Fruit fly (Drosophila melanogaster): Measurements from ENCODE around the gene PVRAP.

The PVRAP gene

DNA sequence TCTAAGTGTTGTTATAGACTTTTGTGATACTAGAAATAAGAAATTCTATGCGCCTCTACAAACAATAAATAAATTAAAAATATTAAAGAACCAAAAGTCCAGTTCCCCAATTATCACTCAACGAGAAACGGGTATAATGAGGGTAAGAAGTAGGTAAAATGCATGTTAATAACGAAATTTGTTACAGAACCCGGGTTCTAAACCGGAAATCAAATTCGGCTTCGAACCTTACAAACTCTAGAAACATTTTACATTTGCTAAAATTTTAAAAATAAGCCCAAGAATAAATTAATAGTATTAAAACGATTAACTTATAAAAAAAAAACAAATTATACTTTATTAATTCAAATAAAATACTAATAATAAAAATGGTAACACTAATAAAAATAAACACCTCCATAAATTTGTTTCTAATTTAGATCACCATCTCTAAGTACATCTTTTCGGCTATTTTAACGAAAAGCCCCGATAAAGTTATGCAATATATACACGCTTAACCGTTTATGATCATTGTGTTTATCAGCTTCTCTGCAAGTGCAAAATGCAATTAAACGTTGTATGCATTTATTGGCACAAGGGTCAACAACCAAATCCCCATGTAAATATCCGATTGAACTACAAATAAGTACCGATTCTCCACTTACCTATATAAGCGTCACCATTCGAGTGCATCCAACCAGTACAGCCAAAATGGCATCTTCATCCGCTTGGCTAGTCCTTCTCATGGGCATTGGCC is 74.6 kb downstream of the PVRAP start, which contains the start of gene CG6602:
Gene CG6602, plus strand, starts transcription at position 686 of the 736 bp plus-strand sequence.
- TF ChIP-seq Pif1A (GFP tag; optimal IDR thresholded peaks at IDR 0.05) = no peak
- TF ChIP-seq CG15710 (tag; optimal IDR thresholded peaks at IDR 0.05) = peak; percentile 44
- TF ChIP-seq CG9948 (tag; optimal IDR thresholded peaks at IDR 0.05) = no peak
- no peak for TF ChIP-seq Pif1B (GFP tag; optimal IDR thresholded peaks at IDR 0.05)
- TF ChIP-seq CG34367 (tag; optimal IDR thresholded peaks at IDR 0.05) = peak; percentile 41
- peak; percentile 78 for TF ChIP-seq CG4496 (GFP tag; IDR thresholded peaks at IDR 0.05)
- no peak for TF ChIP-seq CG13204 (GFP tag; optimal IDR thresholded peaks at IDR 0.05)
- TF ChIP-seq CG8159 (tag; optimal IDR thresholded peaks at IDR 0.05) = peak; percentile 28
- no peak for TF ChIP-seq Ets98B (GFP tag; IDR thresholded peaks at IDR 0.05)
- TF ChIP-seq rn (GFP tag; IDR thresholded peaks at IDR 0.05) = no peak
- TF ChIP-seq gl (tag; optimal IDR thresholded peaks at IDR 0.05) = no peak
- no peak for TF ChIP-seq CG32121 (GFP tag; IDR thresholded peaks at IDR 0.05)
- TF ChIP-seq fd96Ca (GFP tag; IDR thresholded peaks at IDR 0.05) = no peak
- peak; percentile 79 for TF ChIP-seq Snoo (tag; optimal IDR thresholded peaks at IDR 0.05)
- TF ChIP-seq CG10348 (GFP tag; IDR thresholded peaks at IDR 0.05) = no peak

dm6 chr3L:6074975-6075692 is 78.1 kb downstream of the PVRAP start, which contains the start of the genes CG13295 and CG6610:
TSS of gene CG13295 (minus strand) at chr3L:6075245.
TSS of gene CG6610 (plus strand) at chr3L:6075536.
- TF ChIP-seq CG8159 (tag; optimal IDR thresholded peaks at IDR 0.05) (peak; percentile 69), CG34367 (tag; optimal IDR thresholded peaks at IDR 0.05) (peak; percentile 32), CG15710 (tag; optimal IDR thresholded peaks at IDR 0.05) (peak; percentile 69), CG32121 (GFP tag; IDR thresholded peaks at IDR 0.05) (no peak; the same call in 1 of the 2 replicates), CG14655 (GFP tag; optimal IDR thresholded peaks at IDR 0.05) (peak; percentile 53), Pif1A (GFP tag; optimal IDR thresholded peaks at IDR 0.05) (no peak), CG17806 (tag; optimal IDR thresholded peaks at IDR 0.05) (peak; percentile 29), CG13204 (GFP tag; optimal IDR thresholded peaks at IDR 0.05) (no peak), CG8301 (tag; optimal IDR thresholded peaks at IDR 0.05) (peak; percentile 27), Snoo (tag; optimal IDR thresholded peaks at IDR 0.05) (peak; percentile 41)
